Fruit fly (Drosophila melanogaster) whole organism, embryonic: Measurements from ENCODE around the gene CG15249.

Experiments
- Antp ChIP-seq: fragments of 200-800 bp; sonication (Bioruptor generic); optimal IDR thresholded peaks from 3 replicates; lab custom pipeline; 2016; ENCODE audit warnings: missing biosample characterization, missing genetic modification characterization
- CG1602 ChIP-seq: fragments of 200-800 bp; sonication (Bioruptor generic); optimal IDR thresholded peaks from 3 replicates; lab custom pipeline; 2016; ENCODE audit warnings: missing biosample characterization, missing genetic modification characterization
- CG1647 ChIP-seq: fragments of 200-800 bp; sonication (Bioruptor generic); optimal IDR thresholded peaks from 3 replicates; lab custom pipeline; 2016; ENCODE audit warnings: missing biosample characterization, missing genetic modification characterization
- CG16813 ChIP-seq: fragments of 200-800 bp; sonication (Bioruptor generic); IDR thresholded peaks from 3 replicates; pipeline ENCODE4 v1.3.6; 2022; ENCODE audit warnings: missing biosample characterization, missing genetic modification characterization; ENCODE audit not compliant: partially characterized antibody
- CG17802 ChIP-seq: fragments of 200-800 bp; sonication (Bioruptor generic); optimal IDR thresholded peaks from 2 replicates; lab custom pipeline; 2018; ENCODE audit warnings: missing biosample characterization, mild to moderate bottlenecking, missing genetic modification characterization, moderate library complexity
- CG18764 ChIP-seq: fragments of 200-800 bp; sonication (Bioruptor generic); optimal IDR thresholded peaks from 3 replicates; lab custom pipeline; 2016; ENCODE audit warnings: missing biosample characterization, missing genetic modification characterization
- CG2120 ChIP-seq: fragments of 200-800 bp; sonication (Bioruptor generic); optimal IDR thresholded peaks from 3 replicates; lab custom pipeline; 2016; ENCODE audit warnings: missing biosample characterization, missing genetic modification characterization
- CG2202 ChIP-seq: fragments of 200-800 bp; sonication (Bioruptor generic); optimal IDR thresholded peaks from 2 replicates; lab custom pipeline; 2018; ENCODE audit warnings: missing biosample characterization, mild to moderate bottlenecking, missing genetic modification characterization
- CG3407 ChIP-seq: fragments of 200-800 bp; sonication (Bioruptor generic); optimal IDR thresholded peaks from 2 replicates; lab custom pipeline; 2018; ENCODE audit warnings: missing biosample characterization, mild to moderate bottlenecking, missing genetic modification characterization
- CG3726 ChIP-seq: fragments of 200-800 bp; sonication (Bioruptor generic); IDR thresholded peaks from 3 replicates; pipeline ENCODE4, ENCODE4 v1.3.6; 2022; ENCODE audit warnings: missing biosample characterization, missing genetic modification characterization
- CG3838 ChIP-seq: fragments of 200-800 bp; sonication (Bioruptor generic); optimal IDR thresholded peaks from 3 replicates; lab custom pipeline; 2016; ENCODE audit warnings: missing biosample characterization, missing genetic modification characterization
- CG3847 ChIP-seq: fragments of 200-800 bp; sonication (Bioruptor generic); IDR thresholded peaks from 2 replicates; pipeline ENCODE4 v1.3.6; 2022; ENCODE audit warnings: missing biosample characterization, missing genetic modification characterization
- CG4820 ChIP-seq: fragments of 200-800 bp; sonication (Bioruptor generic); optimal IDR thresholded peaks from 3 replicates; lab custom pipeline; 2016; ENCODE audit warnings: missing biosample characterization, missing genetic modification characterization
- CG5953 ChIP-seq: fragments of 200-800 bp; sonication (Bioruptor generic); IDR thresholded peaks from 2 replicates; pipeline ENCODE4 v1.3.6; 2022; ENCODE audit warnings: missing biosample characterization, missing genetic modification characterization
- CG6254 ChIP-seq: fragments of 200-800 bp; sonication (Bioruptor generic); optimal IDR thresholded peaks from 3 replicates; lab custom pipeline; 2017; ENCODE audit warnings: mild to moderate bottlenecking, missing biosample characterization, missing genetic modification reagents, missing genetic modification characterization
- CG6654 ChIP-seq: fragments of 200-800 bp; sonication (Bioruptor generic); optimal IDR thresholded peaks from 2 replicates; lab custom pipeline; 2017; ENCODE audit warnings: missing biosample characterization, mild to moderate bottlenecking, missing genetic modification characterization
- CG6683 ChIP-seq: fragments of 200-800 bp; sonication (Bioruptor generic); optimal IDR thresholded peaks from 2 replicates; lab custom pipeline; 2017; ENCODE audit warnings: missing biosample characterization, mild to moderate bottlenecking, missing genetic modification characterization, missing genetic modification reagents
- CG7745 ChIP-seq: fragments of 200-800 bp; sonication (Bioruptor generic); optimal IDR thresholded peaks from 2 replicates; lab custom pipeline; 2018; ENCODE audit warnings: missing biosample characterization, mild to moderate bottlenecking, missing genetic modification characterization, moderate library complexity
- CG7987 ChIP-seq: fragments of 200-800 bp; sonication (Bioruptor generic); optimal IDR thresholded peaks from 2 replicates; lab custom pipeline; 2018; ENCODE audit warnings: missing biosample characterization, mild to moderate bottlenecking, missing genetic modification characterization, moderate library complexity
- CG8281 ChIP-seq: fragments of 200-800 bp; sonication (Bioruptor generic); optimal IDR thresholded peaks from 2 replicates; lab custom pipeline; 2018; ENCODE audit warnings: missing biosample characterization, mild to moderate bottlenecking, missing genetic modification characterization, moderate library complexity
- Chrac-16 ChIP-seq: fragments of 200-800 bp; sonication (Bioruptor generic); optimal IDR thresholded peaks from 3 replicates; lab custom pipeline; 2016; ENCODE audit warnings: missing biosample characterization, missing genetic modification characterization
- D ChIP-seq, 2 experiments: fragments of 200-800 bp in 1 of 2; fragments of >200 bp in 1 of 2; sonication (Bioruptor generic) in 1 of 2; optimal IDR thresholded peaks; 2 replicates in 1 of 2; 3 replicates in 1 of 2; lab custom pipeline; 2017; ENCODE audit warnings: mild to moderate bottlenecking in 1 of 2, missing biosample characterization in 1 of 2, missing genetic modification characterization in 1 of 2, missing genetic modification reagents in 1 of 2
- E2f2 ChIP-seq: fragments of 200-800 bp; sonication (Bioruptor generic); IDR thresholded peaks from 2 replicates; pipeline ENCODE4 v1.3.6; 2022; ENCODE audit warnings: missing biosample characterization, missing genetic modification characterization
- H2.0 ChIP-seq: fragments of 200-800 bp; sonication (Bioruptor generic); IDR thresholded peaks from 2 replicates; pipeline ENCODE4 v1.3.6; 2022; ENCODE audit warnings: missing biosample characterization, missing genetic modification characterization
- Hand ChIP-seq: fragments of 200-800 bp; sonication (Bioruptor generic); optimal IDR thresholded peaks from 2 replicates; lab custom pipeline; 2017; ENCODE audit warnings: mild to moderate bottlenecking, missing biosample characterization, missing genetic modification reagents, missing genetic modification characterization
- Hr3 ChIP-seq: fragments of 200-800 bp; sonication (Bioruptor generic); optimal IDR thresholded peaks from 3 replicates; lab custom pipeline; 2016; ENCODE audit warnings: missing biosample characterization, missing genetic modification characterization
- Hr51 ChIP-seq, 2 experiments: fragments of 200-800 bp; sonication (Bioruptor generic); optimal IDR thresholded peaks; 2 replicates in 1 of 2; 3 replicates in 1 of 2; lab custom pipeline; 2016 to 2018; ENCODE audit warnings: missing biosample characterization in 2 of 2, missing genetic modification characterization in 2 of 2, mild to moderate bottlenecking in 1 of 2, moderate library complexity in 1 of 2
- NC2β ChIP-seq: fragments of 200-800 bp; sonication (Bioruptor generic); optimal IDR thresholded peaks from 2 replicates; lab custom pipeline; 2016; ENCODE audit warnings: missing biosample characterization, missing genetic modification characterization
- NK7.1 ChIP-seq: fragments of 200-800 bp; sonication (Bioruptor generic); optimal IDR thresholded peaks from 3 replicates; lab custom pipeline; 2016; ENCODE audit warnings: missing biosample characterization, missing genetic modification characterization
- Nf-YC ChIP-seq: fragments of 200-800 bp; optimal IDR thresholded peaks from 3 replicates; lab custom pipeline; 2019; ENCODE audit warnings: missing biosample characterization, mild to moderate bottlenecking, missing genetic modification characterization, moderate library complexity
- Oaz ChIP-seq: fragments of 200-800 bp; sonication (Bioruptor generic); IDR thresholded peaks from 2 replicates; pipeline ENCODE4 v1.3.6; 2022; ENCODE audit warnings: missing biosample characterization, missing genetic modification characterization
- Ravus ChIP-seq: fragments of 200-800 bp; sonication (Bioruptor generic); IDR thresholded peaks from 2 replicates; pipeline ENCODE4 v1.3.6; 2022; ENCODE audit warnings: missing biosample characterization, missing genetic modification characterization
- Vsx1 ChIP-seq: fragments of 200-800 bp; sonication (Bioruptor generic); optimal IDR thresholded peaks from 2 replicates; lab custom pipeline; 2017; ENCODE audit warnings: missing biosample characterization, mild to moderate bottlenecking, missing genetic modification characterization, missing genetic modification reagents
- ab ChIP-seq: fragments of 200-800 bp; sonication (Bioruptor generic); optimal IDR thresholded peaks from 2 replicates; lab custom pipeline; 2016; ENCODE audit warnings: missing biosample characterization, missing genetic modification characterization
- bbx ChIP-seq: fragments of 200-800 bp; sonication (Bioruptor generic); IDR thresholded peaks from 2 replicates; pipeline ENCODE4 v1.3.6; 2022; ENCODE audit warnings: missing biosample characterization, missing genetic modification characterization; ENCODE audit not compliant: partially characterized antibody
- bcd ChIP-seq: fragments of 200-800 bp; sonication (Bioruptor generic); optimal IDR thresholded peaks from 2 replicates; lab custom pipeline; 2017; ENCODE audit warnings: missing biosample characterization, mild to moderate bottlenecking, missing genetic modification characterization
- bigmax ChIP-seq: fragments of 200-800 bp; sonication (Bioruptor generic); optimal IDR thresholded peaks from 2 replicates; lab custom pipeline; 2018; ENCODE audit warnings: missing biosample characterization, mild to moderate bottlenecking, missing genetic modification characterization
- btn ChIP-seq: fragments of 200-800 bp; sonication (Bioruptor generic); optimal IDR thresholded peaks from 2 replicates; lab custom pipeline; 2016; ENCODE audit warnings: missing biosample characterization, missing genetic modification characterization
- cas ChIP-seq: fragments of 200-800 bp; sonication (Bioruptor generic); IDR thresholded peaks from 2 replicates; pipeline ENCODE4 v1.3.6; 2022; ENCODE audit warnings: missing biosample characterization, missing genetic modification characterization
- dmrt99B ChIP-seq: fragments of 200-800 bp; sonication (Bioruptor generic); optimal IDR thresholded peaks from 2 replicates; lab custom pipeline; 2018; ENCODE audit warnings: missing biosample characterization, mild to moderate bottlenecking, missing genetic modification characterization, moderate library complexity
- emc ChIP-seq: fragments of 200-800 bp; sonication (Bioruptor generic); optimal IDR thresholded peaks from 2 replicates; lab custom pipeline; 2016; ENCODE audit warnings: missing biosample characterization, missing genetic modification characterization
- ftz-f1 ChIP-seq: fragments of 200-800 bp; sonication (Bioruptor generic); optimal IDR thresholded peaks from 2 replicates; lab custom pipeline; 2016; ENCODE audit warnings: missing biosample characterization, missing genetic modification characterization
- gt ChIP-seq: fragments of 200-800 bp; sonication (Bioruptor generic); IDR thresholded peaks from 2 replicates; pipeline ENCODE4 v1.3.6; 2022; ENCODE audit warnings: missing biosample characterization, missing genetic modification characterization
- prd ChIP-seq, 3 experiments: fragments of >200 bp in 2 of 3; fragments of 200-800 bp in 1 of 3; sonication (Bioruptor generic) in 1 of 3; optimal IDR thresholded peaks in 2 of 3; IDR thresholded peaks in 1 of 3; 2 replicates in 2 of 3; 3 replicates in 1 of 3; pipeline versions ENCODE4 v1.3.6 to Lab custom; 2017 to 2022; ENCODE audit warnings: missing biosample characterization in 1 of 3, missing genetic modification characterization in 1 of 3
- psq ChIP-seq: fragments of 200-800 bp; sonication (Bioruptor generic); optimal IDR thresholded peaks from 2 replicates; lab custom pipeline; 2017; ENCODE audit warnings: missing biosample characterization, missing genetic modification characterization
- pzg ChIP-seq: fragments of 200-800 bp; sonication (Bioruptor generic); optimal IDR thresholded peaks from 3 replicates; lab custom pipeline; 2018; ENCODE audit warnings: missing biosample characterization, mild to moderate bottlenecking, missing genetic modification characterization, moderate library complexity
- run ChIP-seq: fragments of 200-800 bp; sonication (Bioruptor generic); optimal IDR thresholded peaks from 3 replicates; lab custom pipeline; 2018; ENCODE audit warnings: missing biosample characterization, mild to moderate bottlenecking, missing genetic modification characterization
- sqz ChIP-seq: fragments of 200-800 bp; sonication (Bioruptor generic); optimal IDR thresholded peaks from 3 replicates; lab custom pipeline; 2018; ENCODE audit warnings: missing biosample characterization, mild to moderate bottlenecking, missing genetic modification characterization
- tap ChIP-seq: fragments of 200-800 bp; optimal IDR thresholded peaks from 3 replicates; lab custom pipeline; 2019; ENCODE audit warnings: missing biosample characterization, mild to moderate bottlenecking, missing genetic modification characterization, moderate library complexity
- tup ChIP-seq: fragments of 200-800 bp; sonication (Bioruptor generic); optimal IDR thresholded peaks from 2 replicates; lab custom pipeline; 2016; ENCODE audit warnings: missing biosample characterization, mild to moderate bottlenecking, missing genetic modification characterization, moderate library complexity

The CG15249 gene

DNA sequence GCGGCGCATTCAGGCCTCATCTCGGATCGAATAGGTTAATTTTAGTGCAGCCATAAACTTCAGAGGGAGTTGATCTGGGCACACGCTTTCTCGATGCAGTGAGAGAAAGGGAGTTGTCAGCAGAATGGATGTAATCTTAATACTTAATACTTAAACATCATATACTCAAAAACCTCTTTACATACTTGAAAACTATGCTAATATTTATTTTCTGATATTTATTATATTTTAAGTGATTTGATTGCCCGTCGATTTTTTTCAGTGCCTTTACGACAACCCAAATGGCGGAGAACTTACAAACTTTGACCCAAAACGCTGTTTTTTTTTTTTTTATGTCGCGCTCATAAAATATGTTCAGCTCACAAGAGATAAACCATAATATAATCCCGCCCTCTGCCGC is 12.4 kb upstream of the CG15249 start (continued):
- TF ChIP-seq gt (GFP tag; lab: Robert Waterston, UW) = no peak
- no peak for TF ChIP-seq CG6254 (GFP tag; lab: Kevin White, UChicago)
- TF ChIP-seq D (optimal IDR thresholded peaks at IDR 0.05; lab: Kevin White, UChicago) = no peak
- peak; percentile 33 for TF ChIP-seq D (GFP tag; optimal IDR thresholded peaks at IDR 0.05; lab: Kevin White, UChicago)
- no peak for TF ChIP-seq emc (GFP tag; lab: Kevin White, UChicago)
- no peak for TF ChIP-seq NC2β (GFP tag; lab: Kevin White, UChicago)
- TF ChIP-seq CG5953 (GFP tag; lab: Robert Waterston, UW) = no peak
- no peak for TF ChIP-seq CG6683 (GFP tag; lab: Kevin White, UChicago)
- no peak for TF ChIP-seq CG3838 (GFP tag; lab: Kevin White, UChicago)
- no peak for TF ChIP-seq CG6654 (GFP tag; lab: Kevin White, UChicago)
- no peak for TF ChIP-seq bigmax (GFP tag; lab: Kevin White, UChicago)
- TF ChIP-seq CG1602 = no peak
- TF ChIP-seq Ravus (GFP tag; lab: Robert Waterston, UW) = no peak
- no peak for TF ChIP-seq CG2120 (GFP tag; lab: Kevin White, UChicago)
- TF ChIP-seq CG1647 (GFP tag; lab: Kevin White, UChicago) = no peak
- TF ChIP-seq CG18764 (GFP tag; lab: Kevin White, UChicago) = no peak
- TF ChIP-seq E2f2 (GFP tag; lab: Robert Waterston, UW) = peak; percentile 13; the same call in 1 of the 2 replicates
- no peak for TF ChIP-seq btn (GFP tag; lab: Kevin White, UChicago)
- TF ChIP-seq CG7987 (GFP tag; lab: Kevin White, UChicago) = no peak
- peak; percentile 3 for TF ChIP-seq CG4820
- no peak for TF ChIP-seq tup (GFP tag; lab: Kevin White, UChicago)
- TF ChIP-seq ftz-f1 (GFP tag; lab: Kevin White, UChicago) = no peak
- no peak for TF ChIP-seq Chrac-16 (GFP tag; lab: Kevin White, UChicago)
- no peak for TF ChIP-seq prd (optimal IDR thresholded peaks at IDR 0.05; lab: Kevin White, UChicago)
- no peak; the same call in 2 of the 3 replicates for TF ChIP-seq prd (GFP tag; IDR thresholded peaks at IDR 0.05; lab: Robert Waterston, UW)
- TF ChIP-seq ab = no peak
- no peak for TF ChIP-seq Hr3 (GFP tag; lab: Kevin White, UChicago)
- peak; percentile 13 for TF ChIP-seq bcd (GFP tag; lab: Kevin White, UChicago)
- TF ChIP-seq sqz (GFP tag; lab: Kevin White, UChicago) = peak; percentile 19
- no peak for TF ChIP-seq bbx (GFP tag; lab: Robert Waterston, UW)
- no peak for TF ChIP-seq CG8281
- TF ChIP-seq Hand (GFP tag; lab: Kevin White, UChicago) = no peak
- TF ChIP-seq CG3407 (GFP tag; lab: Kevin White, UChicago) = no peak
- no peak for TF ChIP-seq CG3726 (GFP tag; lab: Robert Waterston, UW)
- no peak for TF ChIP-seq H2.0 (GFP tag; lab: Robert Waterston, UW)
- TF ChIP-seq CG7745 (tag; lab: Kevin White, UChicago) = no peak
- peak; percentile 63 for TF ChIP-seq dmrt99B (tag; lab: Kevin White, UChicago)
- TF ChIP-seq NK7.1 = no peak
- no peak for TF ChIP-seq psq (GFP tag; lab: Kevin White, UChicago)
- TF ChIP-seq Nf-YC (tag; lab: Kevin White, UChicago) = no peak
- peak; percentile 41 for TF ChIP-seq tap (tag; lab: Kevin White, UChicago)
- TF ChIP-seq Antp = no peak
- TF ChIP-seq run (tag; lab: Kevin White, UChicago) = no peak
- no peak for TF ChIP-seq cas
- no peak for TF ChIP-seq Vsx1
- TF ChIP-seq CG17802 (tag; lab: Kevin White, UChicago) = no peak
- no peak for TF ChIP-seq Oaz (GFP tag; lab: Robert Waterston, UW)
- TF ChIP-seq Hr51 (GFP tag; optimal IDR thresholded peaks at IDR 0.05; lab: Kevin White, UChicago) = peak in 1 of 2 experiments; percentile 27
- 0 out of 2 replicates have a peak, but pooled peaks have one; percentile 12 for TF ChIP-seq CG3847 (GFP tag; lab: Robert Waterston, UW)
- TF ChIP-seq CG16813 (GFP tag; lab: Robert Waterston, UW) = no peak
- no peak for TF ChIP-seq CG2202 (tag; lab: Kevin White, UChicago)
- no peak for TF ChIP-seq pzg (GFP tag; lab: Kevin White, UChicago)
